Fruit fly (Drosophila melanogaster) whole organism, prepupa: Measurements from ENCODE around the gene CG14440.

Source experiments
- Blimp-1 ChIP-seq: fragments of 200-800 bp; sonication (Bioruptor generic); optimal IDR thresholded peaks from 3 replicates; lab custom pipeline; 2017; ENCODE audit warnings: missing biosample characterization, missing genetic modification characterization, mild to moderate bottlenecking, moderate library complexity, missing genetic modification reagents
- CG10631 ChIP-seq: fragments of 200-800 bp; sonication (Bioruptor generic); optimal IDR thresholded peaks from 2 replicates; lab custom pipeline; 2016; ENCODE audit warnings: missing biosample characterization, missing genetic modification characterization
- CG10669 ChIP-seq: fragments of 200-800 bp; sonication (Bioruptor generic); optimal IDR thresholded peaks from 3 replicates; lab custom pipeline; 2018; ENCODE audit warnings: missing biosample characterization, mild to moderate bottlenecking, missing genetic modification characterization, moderate library complexity
- CG11294 ChIP-seq: fragments of 200-800 bp; sonication (Bioruptor generic); IDR thresholded peaks from 2 replicates; pipeline ENCODE4 v1.3.6; 2022; ENCODE audit warnings: missing biosample characterization, missing genetic modification characterization
- CG11762 ChIP-seq: fragments of 200-800 bp; sonication (Bioruptor generic); optimal IDR thresholded peaks from 3 replicates; lab custom pipeline; 2016; ENCODE audit warnings: missing biosample characterization, missing genetic modification characterization; ENCODE audit not compliant: insufficient read depth
- CG11902 ChIP-seq: fragments of 200-800 bp; sonication (Bioruptor generic); optimal IDR thresholded peaks from 3 replicates; lab custom pipeline; 2016; ENCODE audit warnings: missing biosample characterization, missing genetic modification characterization
- CG15336 ChIP-seq: fragments of 200-800 bp; sonication (Bioruptor generic); IDR thresholded peaks from 2 replicates; pipeline ENCODE4 v1.3.6; 2022; ENCODE audit warnings: missing biosample characterization, missing genetic modification characterization
- CG1621 ChIP-seq: fragments of 200-800 bp; sonication (Bioruptor generic); optimal IDR thresholded peaks from 3 replicates; lab custom pipeline; 2018; ENCODE audit warnings: missing biosample characterization, mild to moderate bottlenecking, missing genetic modification characterization
- CG16779 ChIP-seq: fragments of 200-800 bp; sonication (Bioruptor generic); optimal IDR thresholded peaks from 3 replicates; lab custom pipeline; 2017; ENCODE audit warnings: missing biosample characterization, mild to moderate bottlenecking, missing genetic modification characterization
- CG3032 ChIP-seq: fragments of 200-800 bp; optimal IDR thresholded peaks from 2 replicates; lab custom pipeline; 2019; ENCODE audit warnings: missing biosample characterization, mild to moderate bottlenecking, missing genetic modification characterization, moderate library complexity
- CG31627 ChIP-seq: fragments of 200-800 bp; sonication (Bioruptor generic); optimal IDR thresholded peaks from 3 replicates; lab custom pipeline; 2016; ENCODE audit warnings: missing biosample characterization, missing genetic modification characterization
- CG32006 ChIP-seq: fragments of 200-800 bp; sonication (Bioruptor generic); optimal IDR thresholded peaks from 3 replicates; lab custom pipeline; 2017; ENCODE audit warnings: missing biosample characterization, mild to moderate bottlenecking, missing genetic modification characterization
- CG34406 ChIP-seq: fragments of 200-800 bp; sonication (Bioruptor generic); optimal IDR thresholded peaks from 3 replicates; lab custom pipeline; 2016; ENCODE audit warnings: missing biosample characterization, missing genetic modification characterization
- CG3919 ChIP-seq: fragments of 200-800 bp; sonication (Bioruptor generic); optimal IDR thresholded peaks from 3 replicates; lab custom pipeline; 2016; ENCODE audit warnings: missing biosample characterization, missing genetic modification characterization
- CG4318 ChIP-seq: fragments of 200-800 bp; sonication (Bioruptor generic); optimal IDR thresholded peaks from 3 replicates; lab custom pipeline; 2017; ENCODE audit warnings: missing biosample characterization, mild to moderate bottlenecking, missing genetic modification characterization
- CG6276 ChIP-seq: fragments of 200-800 bp; sonication (Bioruptor generic); optimal IDR thresholded peaks from 2 replicates; lab custom pipeline; 2017; ENCODE audit warnings: missing biosample characterization, mild to moderate bottlenecking, missing genetic modification characterization
- CG6808 ChIP-seq: fragments of 200-800 bp; sonication (Bioruptor generic); optimal IDR thresholded peaks from 3 replicates; lab custom pipeline; 2017; ENCODE audit warnings: missing biosample characterization, missing genetic modification characterization, mild to moderate bottlenecking, moderate library complexity, missing genetic modification reagents
- CG6854 ChIP-seq: fragments of 200-800 bp; sonication (Bioruptor generic); optimal IDR thresholded peaks from 2 replicates; lab custom pipeline; 2017; ENCODE audit warnings: missing biosample characterization, mild to moderate bottlenecking, missing genetic modification characterization
- CG8119 ChIP-seq: fragments of 200-800 bp; sonication (Bioruptor generic); IDR thresholded peaks from 3 replicates; pipeline ENCODE4 v1.3.6; 2022; ENCODE audit warnings: missing biosample characterization, missing genetic modification characterization
- CG8319 ChIP-seq: fragments of 200-800 bp; sonication (Bioruptor generic); optimal IDR thresholded peaks from 3 replicates; lab custom pipeline; 2016; ENCODE audit warnings: missing biosample characterization, missing genetic modification characterization
- CG8632 ChIP-seq: fragments of 200-800 bp; sonication (Bioruptor generic); optimal IDR thresholded peaks from 3 replicates; lab custom pipeline; 2016; ENCODE audit warnings: missing biosample characterization, missing genetic modification characterization
- CG9139 ChIP-seq: fragments of 200-800 bp; sonication (Bioruptor generic); optimal IDR thresholded peaks from 3 replicates; lab custom pipeline; 2017; ENCODE audit warnings: missing biosample characterization, mild to moderate bottlenecking, missing genetic modification characterization
- Eip75B ChIP-seq: fragments of 200-800 bp; sonication (Bioruptor generic); optimal IDR thresholded peaks from 3 replicates; lab custom pipeline; 2016; ENCODE audit warnings: missing biosample characterization, missing genetic modification characterization
- Eip78C ChIP-seq: fragments of 200-800 bp; sonication (Bioruptor generic); peaks from one replicate; lab custom pipeline; 2016; ENCODE audit warnings: missing biosample characterization, missing genetic modification characterization
- Ets21C ChIP-seq: fragments of 200-800 bp; sonication (Bioruptor generic); optimal IDR thresholded peaks from 3 replicates; lab custom pipeline; 2016; ENCODE audit warnings: missing biosample characterization, missing genetic modification characterization
- Ets96B ChIP-seq: fragments of 200-800 bp; optimal IDR thresholded peaks from 2 replicates; lab custom pipeline; 2019; ENCODE audit warnings: missing biosample characterization, mild to moderate bottlenecking, missing genetic modification characterization, moderate library complexity
- Gug ChIP-seq: fragments of 200-800 bp; sonication (Bioruptor generic); IDR thresholded peaks from 2 replicates; pipeline ENCODE4 v1.3.6; 2022; ENCODE audit warnings: missing biosample characterization, missing genetic modification characterization
- Hr38 ChIP-seq: sonication (Bioruptor generic); optimal IDR thresholded peaks from 2 replicates; lab custom pipeline; 2016; ENCODE audit warnings: missing biosample characterization, missing genetic modification characterization
- Hr39 ChIP-seq: fragments of 200-800 bp; sonication (Bioruptor generic); optimal IDR thresholded peaks from 2 replicates; lab custom pipeline; 2016; ENCODE audit warnings: missing biosample characterization, missing genetic modification characterization
- Hr4 ChIP-seq: fragments of 200-800 bp; sonication (Bioruptor generic); optimal IDR thresholded peaks from 3 replicates; lab custom pipeline; 2016; ENCODE audit warnings: missing biosample characterization, missing genetic modification characterization
- Lpt ChIP-seq: fragments of 200-800 bp; sonication (Bioruptor generic); optimal IDR thresholded peaks from 3 replicates; lab custom pipeline; 2016; ENCODE audit warnings: missing biosample characterization, missing genetic modification characterization
- Met ChIP-seq: fragments of 200-800 bp; sonication (Bioruptor generic); optimal IDR thresholded peaks from 3 replicates; lab custom pipeline; 2016; ENCODE audit warnings: missing biosample characterization, missing genetic modification characterization
- OdsH ChIP-seq: fragments of 200-800 bp; sonication (Bioruptor generic); optimal IDR thresholded peaks from 3 replicates; lab custom pipeline; 2016; ENCODE audit warnings: missing biosample characterization, missing genetic modification characterization
- Smox ChIP-seq: fragments of 200-800 bp; sonication (Bioruptor generic); optimal IDR thresholded peaks from 3 replicates; lab custom pipeline; 2016; ENCODE audit warnings: missing biosample characterization, missing genetic modification characterization
- Sox102F ChIP-seq: fragments of 200-800 bp; sonication (Bioruptor generic); optimal IDR thresholded peaks from 2 replicates; lab custom pipeline; 2016; ENCODE audit warnings: missing biosample characterization, mild to moderate bottlenecking, missing genetic modification characterization
- Sox15 ChIP-seq: fragments of 200-800 bp; sonication (Bioruptor generic); optimal IDR thresholded peaks from 3 replicates; lab custom pipeline; 2016; ENCODE audit warnings: missing biosample characterization, missing genetic modification characterization
- acj6 ChIP-seq: fragments of 200-800 bp; sonication (Bioruptor generic); optimal IDR thresholded peaks from 3 replicates; lab custom pipeline; 2016; ENCODE audit warnings: missing biosample characterization, missing genetic modification characterization
- cyc ChIP-seq: fragments of 200-800 bp; sonication (Bioruptor generic); optimal IDR thresholded peaks from 3 replicates; lab custom pipeline; 2016; ENCODE audit warnings: missing biosample characterization, missing genetic modification characterization
- dac ChIP-seq: fragments of 200-800 bp; sonication (Bioruptor generic); optimal IDR thresholded peaks from 2 replicates; lab custom pipeline; 2017; ENCODE audit warnings: missing biosample characterization, mild to moderate bottlenecking, missing genetic modification characterization
- eg ChIP-seq: fragments of 200-800 bp; sonication (Bioruptor generic); IDR thresholded peaks from 3 replicates; pipeline ENCODE4 v1.3.6; 2022; ENCODE audit warnings: missing biosample characterization, missing genetic modification characterization
- esn ChIP-seq: fragments of 200-800 bp; sonication (Bioruptor generic); optimal IDR thresholded peaks from 2 replicates; lab custom pipeline; 2016; ENCODE audit warnings: missing biosample characterization, mild to moderate bottlenecking, missing genetic modification characterization, moderate library complexity
- fd85E ChIP-seq: fragments of 200-800 bp; sonication (Bioruptor generic); optimal IDR thresholded peaks from 3 replicates; lab custom pipeline; 2016; ENCODE audit warnings: missing biosample characterization, missing genetic modification characterization
- lz ChIP-seq: fragments of 200-800 bp; sonication (Bioruptor generic); optimal IDR thresholded peaks from 3 replicates; lab custom pipeline; 2016; ENCODE audit warnings: missing biosample characterization, missing genetic modification characterization
- pdm3 ChIP-seq: fragments of 200-800 bp; sonication (Bioruptor generic); optimal IDR thresholded peaks from 3 replicates; lab custom pipeline; 2016; ENCODE audit warnings: missing biosample characterization, missing genetic modification characterization
- spab ChIP-seq: fragments of 200-800 bp; sonication (Bioruptor generic); optimal IDR thresholded peaks from 2 replicates; lab custom pipeline; 2017; ENCODE audit warnings: missing biosample characterization, mild to moderate bottlenecking, missing genetic modification characterization, missing genetic modification reagents
- svp ChIP-seq: fragments of 200-800 bp; sonication (Bioruptor generic); peaks from one replicate; lab custom pipeline; 2016; ENCODE audit warnings: missing biosample characterization, missing genetic modification characterization
- topi ChIP-seq: fragments of 200-800 bp; sonication (Bioruptor generic); optimal IDR thresholded peaks from 3 replicates; lab custom pipeline; 2016; ENCODE audit warnings: missing biosample characterization, missing genetic modification characterization
- vri ChIP-seq: fragments of 200-800 bp; sonication (Bioruptor generic); optimal IDR thresholded peaks from 3 replicates; lab custom pipeline; 2016; ENCODE audit warnings: missing biosample characterization, mild to moderate bottlenecking, missing genetic modification characterization

The CG14440 gene

dm6 chrX:6699255-6699885 lies 1.0 kb upstream of the CG14440 start, which contains the start of gene CG14441 (continued):
- peak; percentile 69 for TF ChIP-seq topi (GFP tag; lab: Kevin White, UChicago)
- peak; percentile 93 for TF ChIP-seq Eip78C (GFP tag; lab: Kevin White, UChicago)
- TF ChIP-seq cyc (GFP tag; lab: Kevin White, UChicago) = no peak
- peak; percentile 5 for TF ChIP-seq Hr39 (GFP tag; lab: Kevin White, UChicago)
- TF ChIP-seq OdsH = peak; percentile 29
- peak; percentile 6 for TF ChIP-seq CG10631 (GFP tag; lab: Kevin White, UChicago)
- peak; percentile 65 for TF ChIP-seq esn (GFP tag; lab: Kevin White, UChicago)
- peak; percentile 37 for TF ChIP-seq Ets96B (tag; lab: Kevin White, UChicago)
- TF ChIP-seq Sox15 (GFP tag; lab: Kevin White, UChicago) = no peak

dm6 chrX:6696467-6696866 lies 1.9 kb downstream of the CG14440 start:
- TF ChIP-seq CG11294 (GFP tag; lab: Robert Waterston, UW) = peak; percentile 35; the same call in 1 of the 2 replicates
- TF ChIP-seq acj6 (GFP tag; lab: Kevin White, UChicago) = peak; percentile 81
- TF ChIP-seq Ets21C (GFP tag; lab: Kevin White, UChicago) = peak; percentile 71
- peak; percentile 41 for TF ChIP-seq CG11902 (GFP tag; lab: Kevin White, UChicago)
- TF ChIP-seq fd85E = peak; percentile 14
- TF ChIP-seq CG8319 (GFP tag; lab: Kevin White, UChicago) = peak; percentile 37
- TF ChIP-seq CG10631 (GFP tag; lab: Kevin White, UChicago) = peak; percentile 70
- TF ChIP-seq Eip78C (GFP tag; lab: Kevin White, UChicago) = peak; percentile 95
- TF ChIP-seq CG34406 (GFP tag; lab: Kevin White, UChicago) = peak; percentile 73
- TF ChIP-seq Smox (GFP tag; lab: Kevin White, UChicago) = peak; percentile 82
- peak; percentile 82 for TF ChIP-seq topi (GFP tag; lab: Kevin White, UChicago)
- peak; percentile 87 for TF ChIP-seq svp (GFP tag; lab: Kevin White, UChicago)
- peak; percentile 86 for TF ChIP-seq Met (GFP tag; lab: Kevin White, UChicago)
- peak; percentile 56 for TF ChIP-seq CG11762 (GFP tag; lab: Kevin White, UChicago)
- peak; percentile 76 for TF ChIP-seq Eip75B (GFP tag; lab: Kevin White, UChicago)
- TF ChIP-seq CG10669 (GFP tag; lab: Kevin White, UChicago) = peak; percentile 71
- TF ChIP-seq Sox102F (GFP tag; lab: Kevin White, UChicago) = peak; percentile 85
- peak; percentile 79 for TF ChIP-seq CG8632 (GFP tag; lab: Kevin White, UChicago)
- peak; percentile 70 for TF ChIP-seq CG3032
- peak; percentile 81 for TF ChIP-seq lz (GFP tag; lab: Kevin White, UChicago)
- TF ChIP-seq Hr39 (GFP tag; lab: Kevin White, UChicago) = peak; percentile 73
- TF ChIP-seq vri (GFP tag; lab: Kevin White, UChicago) = peak; percentile 71
- peak; percentile 68 for TF ChIP-seq Hr4
- peak; percentile 64 for TF ChIP-seq Ets96B (tag; lab: Kevin White, UChicago)
- TF ChIP-seq CG8119 (GFP tag; lab: Robert Waterston, UW) = peak; percentile 85
- TF ChIP-seq CG3919 = peak; percentile 77
- TF ChIP-seq CG6276 = peak; percentile 72
- peak; percentile 80 for TF ChIP-seq pdm3 (GFP tag; lab: Kevin White, UChicago)
- peak; percentile 76 for TF ChIP-seq CG32006
- TF ChIP-seq cyc (GFP tag; lab: Kevin White, UChicago) = peak; percentile 69
- peak; percentile 61 for TF ChIP-seq CG9139 (GFP tag; lab: Kevin White, UChicago)
- peak; percentile 66 for TF ChIP-seq spab (GFP tag; lab: Kevin White, UChicago)
- TF ChIP-seq CG4318 = no peak
- TF ChIP-seq CG6808 = peak; percentile 78
- no peak for TF ChIP-seq Blimp-1 (GFP tag; lab: Kevin White, UChicago)
- peak; percentile 55 for TF ChIP-seq CG1621
- peak; percentile 64 for TF ChIP-seq CG16779 (tag; lab: Kevin White, UChicago)
- peak; percentile 64 for TF ChIP-seq Lpt (GFP tag; lab: Kevin White, UChicago)
- TF ChIP-seq CG31627 (GFP tag; lab: Kevin White, UChicago) = peak; percentile 72
- peak; percentile 58 for TF ChIP-seq CG6854 (GFP tag; lab: Kevin White, UChicago)
- TF ChIP-seq Hr38 = no peak
- peak; percentile 89 for TF ChIP-seq CG15336
- TF ChIP-seq Gug = peak; percentile 43; the same call in 1 of the 2 replicates
- TF ChIP-seq dac (GFP tag; lab: Kevin White, UChicago) = peak; percentile 51
- TF ChIP-seq eg (GFP tag; lab: Robert Waterston, UW) = peak; percentile 82
